Fruit fly (Drosophila melanogaster) whole organism, prepupa: ENCODE measurements around the gene CG15021.

Experiments used
- Blimp-1 ChIP-seq: fragments of 200-800 bp; sonication (Bioruptor generic); optimal IDR thresholded peaks from 3 replicates; lab custom pipeline; 2017; ENCODE audit warnings: missing biosample characterization, missing genetic modification characterization, mild to moderate bottlenecking, moderate library complexity, missing genetic modification reagents
- CG10669 ChIP-seq: fragments of 200-800 bp; sonication (Bioruptor generic); optimal IDR thresholded peaks from 3 replicates; lab custom pipeline; 2018; ENCODE audit warnings: missing biosample characterization, mild to moderate bottlenecking, missing genetic modification characterization, moderate library complexity
- CG15336 ChIP-seq: fragments of 200-800 bp; sonication (Bioruptor generic); IDR thresholded peaks from 2 replicates; pipeline ENCODE4 v1.3.6; 2022; ENCODE audit warnings: missing biosample characterization, missing genetic modification characterization
- CG31627 ChIP-seq: fragments of 200-800 bp; sonication (Bioruptor generic); optimal IDR thresholded peaks from 3 replicates; lab custom pipeline; 2016; ENCODE audit warnings: missing biosample characterization, missing genetic modification characterization
- CG3919 ChIP-seq: fragments of 200-800 bp; sonication (Bioruptor generic); optimal IDR thresholded peaks from 3 replicates; lab custom pipeline; 2016; ENCODE audit warnings: missing biosample characterization, missing genetic modification characterization
- CG4318 ChIP-seq: fragments of 200-800 bp; sonication (Bioruptor generic); optimal IDR thresholded peaks from 3 replicates; lab custom pipeline; 2017; ENCODE audit warnings: missing biosample characterization, mild to moderate bottlenecking, missing genetic modification characterization
- CG6163 ChIP-seq: fragments of 200-800 bp; sonication (Bioruptor generic); IDR thresholded peaks from 3 replicates; pipeline ENCODE4 v1.3.6; 2022; ENCODE audit warnings: missing biosample characterization, missing genetic modification characterization
- CG6854 ChIP-seq: fragments of 200-800 bp; sonication (Bioruptor generic); optimal IDR thresholded peaks from 2 replicates; lab custom pipeline; 2017; ENCODE audit warnings: missing biosample characterization, mild to moderate bottlenecking, missing genetic modification characterization
- CG7368 ChIP-seq: fragments of 200-800 bp; sonication (Bioruptor generic); optimal IDR thresholded peaks from 3 replicates; lab custom pipeline; 2016; ENCODE audit warnings: missing biosample characterization, missing genetic modification characterization
- CG8119 ChIP-seq: fragments of 200-800 bp; sonication (Bioruptor generic); IDR thresholded peaks from 3 replicates; pipeline ENCODE4 v1.3.6; 2022; ENCODE audit warnings: missing biosample characterization, missing genetic modification characterization
- CG9139 ChIP-seq: fragments of 200-800 bp; sonication (Bioruptor generic); optimal IDR thresholded peaks from 3 replicates; lab custom pipeline; 2017; ENCODE audit warnings: missing biosample characterization, mild to moderate bottlenecking, missing genetic modification characterization
- Eip75B ChIP-seq: fragments of 200-800 bp; sonication (Bioruptor generic); optimal IDR thresholded peaks from 3 replicates; lab custom pipeline; 2016; ENCODE audit warnings: missing biosample characterization, missing genetic modification characterization
- Eip78C ChIP-seq: fragments of 200-800 bp; sonication (Bioruptor generic); peaks from one replicate; lab custom pipeline; 2016; ENCODE audit warnings: missing biosample characterization, missing genetic modification characterization
- Eip93F ChIP-seq: fragments of 200-800 bp; sonication (Bioruptor generic); optimal IDR thresholded peaks from 2 replicates; lab custom pipeline; 2016; ENCODE audit warnings: missing biosample characterization, mild to moderate bottlenecking, missing genetic modification characterization
- Ets21C ChIP-seq: fragments of 200-800 bp; sonication (Bioruptor generic); optimal IDR thresholded peaks from 3 replicates; lab custom pipeline; 2016; ENCODE audit warnings: missing biosample characterization, missing genetic modification characterization
- Hr39 ChIP-seq: fragments of 200-800 bp; sonication (Bioruptor generic); optimal IDR thresholded peaks from 2 replicates; lab custom pipeline; 2016; ENCODE audit warnings: missing biosample characterization, missing genetic modification characterization
- Hr4 ChIP-seq: fragments of 200-800 bp; sonication (Bioruptor generic); optimal IDR thresholded peaks from 3 replicates; lab custom pipeline; 2016; ENCODE audit warnings: missing biosample characterization, missing genetic modification characterization
- OdsH ChIP-seq: fragments of 200-800 bp; sonication (Bioruptor generic); optimal IDR thresholded peaks from 3 replicates; lab custom pipeline; 2016; ENCODE audit warnings: missing biosample characterization, missing genetic modification characterization
- Sox15 ChIP-seq: fragments of 200-800 bp; sonication (Bioruptor generic); optimal IDR thresholded peaks from 3 replicates; lab custom pipeline; 2016; ENCODE audit warnings: missing biosample characterization, missing genetic modification characterization
- acj6 ChIP-seq: fragments of 200-800 bp; sonication (Bioruptor generic); optimal IDR thresholded peaks from 3 replicates; lab custom pipeline; 2016; ENCODE audit warnings: missing biosample characterization, missing genetic modification characterization
- cyc ChIP-seq: fragments of 200-800 bp; sonication (Bioruptor generic); optimal IDR thresholded peaks from 3 replicates; lab custom pipeline; 2016; ENCODE audit warnings: missing biosample characterization, missing genetic modification characterization
- dac ChIP-seq: fragments of 200-800 bp; sonication (Bioruptor generic); optimal IDR thresholded peaks from 2 replicates; lab custom pipeline; 2017; ENCODE audit warnings: missing biosample characterization, mild to moderate bottlenecking, missing genetic modification characterization
- dsx ChIP-seq: fragments of 200-800 bp; optimal IDR thresholded peaks from 3 replicates; lab custom pipeline; 2019; ENCODE audit warnings: missing biosample characterization, mild to moderate bottlenecking, missing genetic modification characterization, moderate library complexity; ENCODE audit not compliant: poor library complexity, severe bottlenecking
- esn ChIP-seq: fragments of 200-800 bp; sonication (Bioruptor generic); optimal IDR thresholded peaks from 2 replicates; lab custom pipeline; 2016; ENCODE audit warnings: missing biosample characterization, mild to moderate bottlenecking, missing genetic modification characterization, moderate library complexity
- fd85E ChIP-seq: fragments of 200-800 bp; sonication (Bioruptor generic); optimal IDR thresholded peaks from 3 replicates; lab custom pipeline; 2016; ENCODE audit warnings: missing biosample characterization, missing genetic modification characterization
- fkh ChIP-seq: fragments of 200-800 bp; sonication (Bioruptor generic); optimal IDR thresholded peaks from 3 replicates; lab custom pipeline; 2017; ENCODE audit warnings: missing biosample characterization, mild to moderate bottlenecking, missing genetic modification characterization, moderate library complexity
- lz ChIP-seq: fragments of 200-800 bp; sonication (Bioruptor generic); optimal IDR thresholded peaks from 3 replicates; lab custom pipeline; 2016; ENCODE audit warnings: missing biosample characterization, missing genetic modification characterization
- salr ChIP-seq, 2 experiments: fragments of 200-800 bp; sonication (Bioruptor generic); optimal IDR thresholded peaks; 3 replicates each; lab custom pipeline; 2016 to 2018; ENCODE audit warnings: missing biosample characterization in 2 of 2, missing genetic modification characterization in 2 of 2, mild to moderate bottlenecking in 1 of 2
- spab ChIP-seq: fragments of 200-800 bp; sonication (Bioruptor generic); optimal IDR thresholded peaks from 2 replicates; lab custom pipeline; 2017; ENCODE audit warnings: missing biosample characterization, mild to moderate bottlenecking, missing genetic modification characterization, missing genetic modification reagents
- svp ChIP-seq: fragments of 200-800 bp; sonication (Bioruptor generic); peaks from one replicate; lab custom pipeline; 2016; ENCODE audit warnings: missing biosample characterization, missing genetic modification characterization

Gene CG15021

dm6 chr3L:4460307-4461088 is 24.0 kb downstream of the CG15021 start, which contains the start of gene CG15022:
CG15022 (minus strand) TSS chr3L:4460317.
- TF ChIP-seq acj6 (GFP tag; lab: Kevin White, UChicago): no peak
- TF ChIP-seq CG31627 (GFP tag; lab: Kevin White, UChicago): no peak
- TF ChIP-seq CG4318 (GFP tag; lab: Kevin White, UChicago): no peak
- TF ChIP-seq CG6854 (GFP tag; lab: Kevin White, UChicago): no peak
- TF ChIP-seq Ets21C (GFP tag; lab: Kevin White, UChicago): no peak
- TF ChIP-seq CG3919 (GFP tag; lab: Kevin White, UChicago): no peak
- no peak for TF ChIP-seq dac (GFP tag; lab: Kevin White, UChicago)
- no peak for TF ChIP-seq dsx (GFP tag; lab: Kevin White, UChicago)
- TF ChIP-seq CG15336: no peak
- no peak for TF ChIP-seq Hr4 (GFP tag; lab: Kevin White, UChicago)
- TF ChIP-seq CG7368: no peak
- no peak for TF ChIP-seq esn
- no peak for TF ChIP-seq Hr39 (GFP tag; lab: Kevin White, UChicago)

dm6 chr3L:4461454-4462045 is 25.0 kb downstream of the CG15021 start, which contains the start of gene CG15023:
CG15023 (minus strand) TSS chr3L:4461504.
- peak; percentile 61 for TF ChIP-seq Eip78C
- no peak for TF ChIP-seq CG6163 (GFP tag; lab: Robert Waterston, UW)
- no peak for TF ChIP-seq Sox15

dm6 chr3L:4463773-4464301 is 27.3 kb downstream of the CG15021 start, which contains the start of gene CG15024:
CG15024 (minus strand) TSS chr3L:4463823.
- TF ChIP-seq CG6163 (GFP tag; lab: Robert Waterston, UW) (no peak), OdsH (GFP tag; lab: Kevin White, UChicago) (no peak)

- no peak for TF ChIP-seq svp (GFP tag; lab: Kevin White, UChicago)
- no peak for TF ChIP-seq CG9139 (GFP tag; lab: Kevin White, UChicago)
- no peak for TF ChIP-seq OdsH (GFP tag; lab: Kevin White, UChicago)
- no peak for TF ChIP-seq salr (GFP tag; optimal IDR thresholded peaks at IDR 0.05; lab: Kevin White, UChicago)
- no peak for TF ChIP-seq dac (GFP tag; lab: Kevin White, UChicago)
- TF ChIP-seq fkh (GFP tag; lab: Kevin White, UChicago): no peak
- no peak for TF ChIP-seq fd85E (GFP tag; lab: Kevin White, UChicago)
- no peak for TF ChIP-seq Blimp-1 (GFP tag; lab: Kevin White, UChicago)
- no peak for TF ChIP-seq Eip93F
- no peak for TF ChIP-seq Hr39 (GFP tag; lab: Kevin White, UChicago)
- TF ChIP-seq Eip75B (GFP tag; lab: Kevin White, UChicago): no peak
- TF ChIP-seq cyc (GFP tag; lab: Kevin White, UChicago): no peak
- no peak for TF ChIP-seq CG3919 (GFP tag; lab: Kevin White, UChicago)
- no peak for TF ChIP-seq CG6163 (GFP tag; lab: Robert Waterston, UW)
- no peak for TF ChIP-seq spab (GFP tag; lab: Kevin White, UChicago)
These were observed 30.0 kb downstream of the CG15021 start, which contains the start of gene CG32241 for dm6 chr3L:4466530-4466929. CG32241 (minus strand) TSS chr3L:4466630.

- no peak for TF ChIP-seq CG9139 (GFP tag; lab: Kevin White, UChicago)
- no peak for TF ChIP-seq CG31627 (GFP tag; lab: Kevin White, UChicago)
- TF ChIP-seq fkh (GFP tag; lab: Kevin White, UChicago): no peak
- no peak for TF ChIP-seq CG10669 (GFP tag; lab: Kevin White, UChicago)
- TF ChIP-seq lz (GFP tag; lab: Kevin White, UChicago): no peak
- no peak for TF ChIP-seq CG8119
- no peak for TF ChIP-seq Sox15
- TF ChIP-seq Blimp-1 (GFP tag; lab: Kevin White, UChicago): no peak
- TF ChIP-seq Eip75B (GFP tag; lab: Kevin White, UChicago): no peak
These were observed 33.2 kb downstream of the CG15021 start, which contains the start of gene CG32249 for dm6 chr3L:4469701-4470100. CG32249 (plus strand) TSS chr3L:4470001.
